Fruit fly (Drosophila melanogaster): Measurements from ENCODE around the gene CG3149.
A peak's percentile ranks its signal among the peaks of the same experiment; 100 is the strongest.

DNA sequence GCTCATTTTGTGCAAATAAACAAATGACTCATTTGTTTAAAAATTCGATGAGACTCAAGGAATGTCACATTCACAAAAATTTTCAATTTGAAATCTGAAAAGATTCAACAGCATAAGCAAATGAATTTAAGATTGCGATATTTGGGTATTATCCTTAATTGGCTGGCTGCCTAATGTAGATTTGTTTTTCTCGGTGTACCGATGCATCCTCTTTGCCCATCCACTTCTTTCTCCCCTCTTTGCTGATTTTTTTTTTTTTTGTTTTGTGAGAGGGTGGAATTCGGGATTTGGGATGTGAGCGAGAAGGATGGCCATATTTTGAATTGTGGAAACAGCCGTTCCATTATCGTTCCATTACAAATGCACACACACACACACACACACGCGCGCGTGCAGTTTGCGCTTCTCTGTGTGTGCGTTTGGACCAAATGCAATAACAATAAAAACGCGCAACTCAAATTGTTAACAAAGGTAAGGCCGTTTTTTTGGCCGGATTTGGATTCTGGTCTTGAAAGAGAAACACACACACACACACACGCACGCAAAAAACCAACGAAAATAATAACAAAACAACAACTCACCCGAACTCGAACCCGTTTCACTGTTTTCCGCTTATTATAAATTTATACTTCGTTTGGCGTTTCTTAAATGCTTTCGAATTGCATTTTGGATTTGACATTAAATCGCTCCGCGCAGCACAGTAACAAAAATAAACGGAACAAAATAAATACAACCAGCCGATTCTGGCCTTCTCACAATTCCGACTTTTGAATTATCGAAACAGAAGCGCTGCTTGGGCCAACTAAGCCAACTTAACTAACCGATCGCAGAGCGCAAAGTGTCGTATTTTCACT lies 15.7 kb downstream of the CG3149 start:
- TF ChIP-seq h (GFP tag; optimal IDR thresholded peaks at IDR 0.05) (peak; percentile 75), Abd-B (GFP tag; optimal IDR thresholded peaks at IDR 0.05) (no peak), ey (GFP tag; optimal IDR thresholded peaks at IDR 0.05) (peak; percentile 77), fru (GFP tag; optimal IDR thresholded peaks at IDR 0.05) (peak; percentile 80), lola (GFP tag; optimal IDR thresholded peaks at IDR 0.05) (no peak), Vsx2 (GFP tag; optimal IDR thresholded peaks at IDR 0.05; ENCODE audit: partially characterized antibody) (no peak), psq (GFP tag; optimal IDR thresholded peaks at IDR 0.05) (peak; percentile 67), dl (GFP tag; optimal IDR thresholded peaks at IDR 0.05; ENCODE audit: insufficient read depth in 1 of 2, partially characterized antibody in 2 of 2) (no peak), pan (optimal IDR thresholded peaks at IDR 0.05) (no peak), br (GFP tag; optimal IDR thresholded peaks at IDR 0.05) (peak; percentile 64), dsf (GFP tag; optimal IDR thresholded peaks at IDR 0.05; ENCODE audit: borderline replicate concordance) (no peak), brk (GFP tag; optimal IDR thresholded peaks at IDR 0.05) (no peak)

Data from whole organism, wandering third instar larva.